Worm (Caenorhabditis elegans) whole organism, L4 larva: ENCODE results near the gene C47E12.14.
A peak's percentile ranks its signal among the peaks of the same experiment; 100 is the strongest.

Source experiments
- F10B5.3 ChIP-seq: sonication (generic microtip); optimal IDR thresholded peaks from 2 replicates; lab custom pipeline; 2016; ENCODE audit warnings: mild to moderate bottlenecking, missing genetic modification characterization, missing compliant biosample characterization
- F49E8.2 ChIP-seq: sonication (generic microtip); optimal IDR thresholded peaks from 2 replicates; lab custom pipeline; 2016; ENCODE audit warnings: missing compliant biosample characterization, mild to moderate bottlenecking, missing genetic modification characterization, borderline replicate concordance
- R02D3.7 ChIP-seq: fragments of 150-350 bp; sonication (generic microtip); optimal IDR thresholded peaks from 3 replicates; lab custom pipeline; 2014; ENCODE audit warnings: missing biosample characterization, missing genetic modification characterization
- Y48G9A.11 ChIP-seq: fragments of 200-800 bp; sonication (Bioruptor generic); IDR thresholded peaks from 2 replicates; pipeline ENCODE4 v1.3.6; 2022; ENCODE audit warnings: missing genetic modification reagents, missing genetic modification characterization, missing compliant biosample characterization
- Y5F2A.4 ChIP-seq: fragments of 200-800 bp; sonication (Bioruptor generic); optimal IDR thresholded peaks from 2 replicates; lab custom pipeline; 2018; ENCODE audit warnings: mild to moderate bottlenecking, missing genetic modification characterization, missing compliant biosample characterization
- Y75B8A.6 ChIP-seq: fragments of 200-800 bp; sonication (Bioruptor generic); IDR thresholded peaks from 2 replicates; pipeline ENCODE4 v1.3.6; 2022; ENCODE audit warnings: missing genetic modification reagents, missing genetic modification characterization, missing compliant biosample characterization
- ZK546.5 ChIP-seq, 2 experiments: sonication (generic microtip); optimal IDR thresholded peaks; 2 replicates each; lab custom pipeline; 2017; ENCODE audit warnings: missing biosample characterization in 2 of 2, missing genetic modification characterization in 2 of 2
- aha-1 ChIP-seq: fragments of 150-350 bp; peaks from one replicate; lab custom pipeline; 2014; ENCODE audit warnings: missing biosample characterization, missing genetic modification characterization
- aly-2 ChIP-seq: sonication (generic microtip); optimal IDR thresholded peaks from 2 replicates; lab custom pipeline; 2018; ENCODE audit warnings: missing biosample characterization, missing genetic modification characterization
- attf-4 ChIP-seq: sonication (generic microtip); optimal IDR thresholded peaks from 3 replicates; lab custom pipeline; 2017; ENCODE audit warnings: missing biosample characterization, missing genetic modification characterization
- ceh-32 ChIP-seq: sonication (generic microtip); optimal IDR thresholded peaks from 2 replicates; lab custom pipeline; 2016; ENCODE audit warnings: mild to moderate bottlenecking, missing genetic modification characterization, missing compliant biosample characterization; ENCODE audit not compliant: poor library complexity
- ceh-82 ChIP-seq: sonication (generic microtip); optimal IDR thresholded peaks from 2 replicates; lab custom pipeline; 2017; ENCODE audit warnings: missing biosample characterization, missing genetic modification characterization
- cey-2 ChIP-seq: sonication (generic microtip); optimal IDR thresholded peaks from 3 replicates; lab custom pipeline; 2017; ENCODE audit warnings: missing genetic modification characterization, mild to moderate bottlenecking, missing compliant biosample characterization, antibody characterized with exemption, borderline replicate concordance; ENCODE audit not compliant: insufficient read depth
- duxl-1 ChIP-seq: sonication (generic microtip); optimal IDR thresholded peaks from 2 replicates; lab custom pipeline; 2016; ENCODE audit warnings: mild to moderate bottlenecking, missing genetic modification characterization, moderate library complexity, missing compliant biosample characterization; ENCODE audit not compliant: poor library complexity
- egl-43 ChIP-seq: fragments of 200-800 bp; sonication (Bioruptor generic); IDR thresholded peaks from 2 replicates; pipeline ENCODE4 v1.3.6; 2022; ENCODE audit warnings: missing genetic modification reagents, missing genetic modification characterization, missing compliant biosample characterization
- fos-1 ChIP-seq: fragments of 150-350 bp; optimal IDR thresholded peaks from 2 replicates; lab custom pipeline; 2014; ENCODE audit warnings: missing biosample characterization, missing genetic modification characterization
- hif-1 ChIP-seq, 2 experiments: sonication (generic microtip); optimal IDR thresholded peaks; 2 replicates each; lab custom pipeline; 2016 to 2017; ENCODE audit warnings: missing compliant biosample characterization in 2 of 2, missing genetic modification characterization in 2 of 2, missing genetic modification reagents in 2 of 2, missing genotype in 2 of 2, mild to moderate bottlenecking in 1 of 2
- hlh-11 ChIP-seq: fragments of 200-800 bp; sonication (Bioruptor generic); optimal IDR thresholded peaks from 2 replicates; lab custom pipeline; 2018; ENCODE audit warnings: mild to moderate bottlenecking, missing genetic modification characterization, missing compliant biosample characterization
- hmg-1.1 ChIP-seq: fragments of 200-800 bp; sonication (Bioruptor generic); IDR thresholded peaks from 2 replicates; pipeline ENCODE4 v1.3.6; 2022; ENCODE audit warnings: missing genetic modification reagents, missing genetic modification characterization, missing compliant biosample characterization
- lin-38 ChIP-seq: fragments of 200-800 bp; sonication (Bioruptor generic); IDR thresholded peaks from 2 replicates; pipeline ENCODE4 v1.3.6; 2022; ENCODE audit warnings: missing genetic modification reagents, missing genetic modification characterization, missing compliant biosample characterization
- lin-39 ChIP-seq: fragments of 150-350 bp; optimal IDR thresholded peaks from 2 replicates; lab custom pipeline; 2014; ENCODE audit warnings: missing biosample characterization, missing genetic modification reagents, missing genetic modification characterization
- madf-5 ChIP-seq, 2 experiments: fragments of 200-800 bp; sonication (Bioruptor generic); IDR thresholded peaks; 2 replicates each; pipeline ENCODE4 v1.3.6; 2022; ENCODE audit warnings: missing compliant biosample characterization in 2 of 2, missing genetic modification characterization in 2 of 2
- nhr-10 ChIP-seq: fragments of 150-350 bp; optimal IDR thresholded peaks from 2 replicates; lab custom pipeline; 2014; ENCODE audit warnings: missing biosample characterization, missing genetic modification characterization
- nhr-11 ChIP-seq: fragments of 150-350 bp; optimal IDR thresholded peaks from 2 replicates; lab custom pipeline; 2014; ENCODE audit warnings: missing biosample characterization, missing genetic modification characterization
- nhr-28 ChIP-seq: fragments of 150-350 bp; optimal IDR thresholded peaks from 2 replicates; lab custom pipeline; 2014; ENCODE audit warnings: missing biosample characterization, missing genetic modification characterization
- nhr-48 ChIP-seq: sonication (generic microtip); optimal IDR thresholded peaks from 2 replicates; lab custom pipeline; 2016; ENCODE audit warnings: mild to moderate bottlenecking, missing genetic modification characterization, missing compliant biosample characterization
- nhr-6 ChIP-seq: fragments of 150-350 bp; optimal IDR thresholded peaks from 2 replicates; lab custom pipeline; 2014; ENCODE audit warnings: missing biosample characterization, missing genetic modification characterization
- nhr-76 ChIP-seq: fragments of 150-350 bp; optimal IDR thresholded peaks from 2 replicates; lab custom pipeline; 2014; ENCODE audit warnings: missing biosample characterization, missing genetic modification characterization
- php-3 ChIP-seq: fragments of 200-800 bp; sonication (Bioruptor generic); IDR thresholded peaks from 2 replicates; pipeline ENCODE4 v1.3.6; 2022; ENCODE audit warnings: missing genetic modification reagents, missing genetic modification characterization, missing compliant biosample characterization
- spr-1 ChIP-seq: sonication (generic microtip); optimal IDR thresholded peaks from 2 replicates; lab custom pipeline; 2016; ENCODE audit warnings: mild to moderate bottlenecking, missing genetic modification characterization, missing compliant biosample characterization
- unc-39 ChIP-seq: sonication (generic microtip); optimal IDR thresholded peaks from 2 replicates; lab custom pipeline; 2017; ENCODE audit warnings: missing biosample characterization, missing genetic modification characterization
- unc-62 ChIP-seq, 3 experiments: fragments of 150-350 bp in 1 of 3; sonication (generic microtip); optimal IDR thresholded peaks in 2 of 3; peaks in 1 of 3; 1 replicate in 1 of 3; 2 replicates in 2 of 3; lab custom pipeline; 2014 to 2017; ENCODE audit warnings: missing biosample characterization in 3 of 3, missing genetic modification characterization in 3 of 3, missing genetic modification reagents in 3 of 3, missing genotype in 1 of 3
- vab-7 ChIP-seq: fragments of 200-800 bp; sonication (Bioruptor generic); IDR thresholded peaks from 2 replicates; pipeline ENCODE4 v1.3.6; 2022; ENCODE audit warnings: missing genetic modification reagents, missing genetic modification characterization, missing compliant biosample characterization

Gene C47E12.14

DNA sequence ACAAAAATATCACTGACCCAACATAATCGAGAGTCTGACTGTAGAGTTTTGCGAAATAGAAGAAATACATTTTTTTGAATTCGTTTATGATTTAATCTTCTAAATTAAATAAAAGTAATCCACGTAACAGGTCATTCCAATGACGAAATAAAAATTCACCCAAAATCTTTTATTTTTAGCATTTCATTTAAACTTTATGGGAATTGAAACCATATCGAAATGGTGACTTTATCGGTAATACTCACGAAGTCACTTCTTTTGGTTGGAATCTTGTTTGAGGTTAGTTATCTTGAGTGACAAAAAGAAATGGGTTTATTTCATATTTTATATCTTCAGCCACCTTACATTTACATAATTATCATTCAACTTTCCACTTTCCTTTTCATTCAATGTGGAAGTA, 3.6 kb downstream of the C47E12.14 start, which contains the start of the genes C47E12.12 and C47E12.10:
C47E12.12 (minus strand) TSS at position 101 of the 400 bp plus-strand sequence.
C47E12.10 (plus strand) TSS at position 172 of the 400 bp plus-strand sequence.
- TF ChIP-seq Y75B8A.6 (GFP tag; lab: Robert Waterston, UW): no peak
- no peak for TF ChIP-seq unc-39 (tag; lab: Kevin White, UChicago)
- no peak for TF ChIP-seq nhr-28 (tag; lab: Kevin White, UChicago)
- TF ChIP-seq R02D3.7: no peak
- TF ChIP-seq php-3 (GFP tag; lab: Robert Waterston, UW): no peak

DNA sequence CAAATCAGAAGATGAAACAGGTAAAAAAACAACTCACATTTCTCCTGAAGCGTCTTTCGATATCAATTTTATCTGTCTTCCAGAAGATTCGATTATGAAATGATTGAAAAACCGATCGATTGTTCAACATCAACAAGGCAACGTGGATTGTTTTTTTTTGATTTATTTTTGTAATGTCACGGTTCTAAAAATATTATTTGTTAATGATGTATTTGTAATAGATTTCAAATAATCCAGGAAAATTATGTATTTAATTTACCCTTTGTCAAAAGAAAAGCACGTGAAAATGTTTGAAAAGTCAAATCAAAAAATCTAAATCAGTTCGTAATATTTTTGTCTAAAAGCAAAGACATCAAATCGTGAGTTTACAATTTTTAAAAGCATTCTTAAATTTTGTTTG, 7.1 kb downstream of the C47E12.14 start, which contains the start of the genes kin-5 and C47E12.11:
kin-5 (minus strand) TSS at position 101 of the 400 bp plus-strand sequence.
C47E12.11 (plus strand) TSS at position 320 of the 400 bp plus-strand sequence.
- no peak for TF ChIP-seq lin-39
- TF ChIP-seq ZK546.5 (tag; optimal IDR thresholded peaks at IDR 0.05; lab: Kevin White, UChicago): no peak
- no peak for TF ChIP-seq hmg-1.1 (GFP tag; lab: Robert Waterston, UW)
- TF ChIP-seq ceh-32 (tag; lab: Kevin White, UChicago): no peak
- TF ChIP-seq nhr-76 (tag; lab: Kevin White, UChicago): no peak
- TF ChIP-seq madf-5 (GFP tag; IDR thresholded peaks at IDR 0.05; lab: Robert Waterston, UW): no peak
- no peak for TF ChIP-seq nhr-6 (tag; lab: Kevin White, UChicago)
- no peak for TF ChIP-seq lin-38
- no peak for TF ChIP-seq vab-7
- TF ChIP-seq hlh-11 (tag; lab: Kevin White, UChicago): no peak
- TF ChIP-seq F10B5.3 (tag; lab: Kevin White, UChicago): no peak

DNA sequence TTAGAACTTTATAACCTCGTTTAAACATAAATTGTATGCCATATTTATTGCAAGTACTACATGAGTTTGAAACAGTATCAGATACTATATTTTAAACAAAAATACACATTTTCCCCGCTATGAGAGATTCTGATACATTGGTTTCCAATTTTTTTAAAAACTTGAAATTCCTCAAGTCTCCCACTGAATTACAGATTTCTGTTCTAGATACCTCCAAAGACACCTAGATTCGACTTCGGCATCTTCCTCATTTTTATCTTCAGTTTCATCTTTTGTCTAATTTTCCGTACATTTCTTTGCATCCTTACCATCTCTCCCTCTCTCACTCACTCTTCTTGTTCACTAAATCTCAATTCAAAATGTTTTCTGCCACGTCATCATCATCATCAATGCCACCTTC, 12.2 kb downstream of the C47E12.14 start, which contains the start of gene T13H10.2:
T13H10.2 (plus strand) TSS at position 301 of the 400 bp plus-strand sequence.
- no peak for TF ChIP-seq aly-2 (tag; lab: Kevin White, UChicago)
- TF ChIP-seq nhr-6 (tag; lab: Kevin White, UChicago): no peak

DNA sequence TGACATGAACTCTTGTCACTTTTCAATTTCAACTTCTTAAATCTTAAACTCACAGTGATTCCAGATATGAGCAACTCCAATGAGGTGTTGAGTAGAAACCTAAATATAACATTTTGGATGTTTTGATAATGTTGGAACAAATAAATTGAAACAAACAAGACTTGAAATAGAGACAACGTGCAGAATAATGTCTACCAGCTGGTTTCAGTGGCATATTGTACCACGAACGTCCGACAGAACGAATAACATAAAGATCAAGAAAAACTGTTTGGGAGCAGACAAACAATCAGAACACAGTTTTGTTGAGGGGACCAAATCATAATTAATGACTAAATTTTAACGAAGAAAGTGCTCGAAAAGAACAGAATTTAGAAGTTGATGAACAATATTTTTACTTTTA, 22.9 kb downstream of the C47E12.14 start, which contains the start of gene gon-1:
gon-1 (minus strand) TSS at position 101 of the 400 bp plus-strand sequence.
- no peak for TF ChIP-seq duxl-1 (tag; lab: Kevin White, UChicago)
- no peak for TF ChIP-seq nhr-10 (tag; lab: Kevin White, UChicago)
- no peak for TF ChIP-seq spr-1 (tag; lab: Kevin White, UChicago)
- no peak for TF ChIP-seq F49E8.2 (tag; lab: Kevin White, UChicago)
- TF ChIP-seq attf-4 (tag; lab: Kevin White, UChicago): no peak
- no peak for TF ChIP-seq fos-1
- TF ChIP-seq vab-7: no peak
- no peak for TF ChIP-seq cey-2 (tag; lab: Kevin White, UChicago)
- no peak for TF ChIP-seq ceh-82 (tag; lab: Kevin White, UChicago)
- no peak for TF ChIP-seq Y48G9A.11
- TF ChIP-seq nhr-48 (tag; lab: Kevin White, UChicago): no peak
- TF ChIP-seq, all 104 proteins: peak for 0

DNA sequence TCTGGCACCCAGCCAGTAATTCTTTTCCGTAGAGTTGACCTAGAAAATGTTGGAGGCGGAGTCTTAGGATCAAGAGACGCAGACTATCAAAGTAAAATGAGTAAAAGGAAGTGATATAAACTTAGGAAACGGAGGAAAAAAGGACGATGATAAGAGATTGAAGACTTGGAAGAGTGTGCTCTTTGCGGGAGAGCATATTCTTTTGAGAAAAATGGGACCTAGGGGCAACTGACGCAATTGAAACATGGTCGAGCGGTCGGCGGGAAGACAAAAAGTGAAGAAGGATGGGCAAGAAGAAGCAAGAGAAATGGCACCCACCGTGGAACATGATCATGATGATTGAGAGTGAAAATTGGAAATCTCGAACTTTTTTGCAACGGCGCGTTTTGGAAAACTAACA, 28.1 kb downstream of the C47E12.14 start:
- TF ChIP-seq fos-1: no peak
- peak; percentile 53 for TF ChIP-seq nhr-11
- TF ChIP-seq hif-1 (tag; optimal IDR thresholded peaks at IDR 0.05; lab: Kevin White, UChicago): no peak
- peak in 1 of 2 experiments; percentile 86 for TF ChIP-seq unc-62 (GFP tag; optimal IDR thresholded peaks at IDR 0.05 in 1 of 2; lab: Kevin White, UChicago)
- TF ChIP-seq unc-62 (tag; optimal IDR thresholded peaks at IDR 0.05; lab: Kevin White, UChicago): no peak
- TF ChIP-seq Y5F2A.4 (GFP tag; lab: Kevin White, UChicago): no peak
- no peak for TF ChIP-seq aha-1 (tag; lab: Kevin White, UChicago)
- peak; percentile 34 for TF ChIP-seq hlh-11 (tag; lab: Kevin White, UChicago)
- no peak for TF ChIP-seq egl-43
